Worm (Caenorhabditis elegans): ENCODE data around the gene E04F6.15.

DNA sequence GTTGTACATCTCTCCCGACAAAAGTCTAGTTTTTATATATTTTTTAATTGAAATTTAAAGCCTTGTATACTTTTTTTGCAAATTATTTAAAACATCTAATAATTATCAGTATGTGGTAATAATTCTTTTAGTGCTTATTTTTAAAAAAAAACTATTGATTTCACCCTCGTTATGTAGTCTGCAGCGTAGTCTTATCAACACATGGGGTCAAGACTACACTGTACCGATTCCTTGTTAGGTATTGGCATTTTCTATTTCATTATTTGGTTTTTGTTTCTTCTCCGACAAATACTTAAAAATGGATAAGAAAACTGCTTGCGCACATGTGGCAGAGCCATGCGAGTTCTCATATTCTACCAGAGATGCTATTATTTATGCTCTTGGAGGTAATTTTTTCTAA lies 14.0 kb downstream of the E04F6.15 start, which contains the start of gene maoc-1:
- TF ChIP-seq him-1 (tag; optimal IDR thresholded peaks at IDR 0.05) = no peak
- TF ChIP-seq dao-5 (tag; optimal IDR thresholded peaks at IDR 0.05) = no peak

Measured in whole organism, L4/young adult.